Worm (Caenorhabditis elegans): Measurements from ENCODE around the gene cpr-5.

cpr-5 gene

DNA sequence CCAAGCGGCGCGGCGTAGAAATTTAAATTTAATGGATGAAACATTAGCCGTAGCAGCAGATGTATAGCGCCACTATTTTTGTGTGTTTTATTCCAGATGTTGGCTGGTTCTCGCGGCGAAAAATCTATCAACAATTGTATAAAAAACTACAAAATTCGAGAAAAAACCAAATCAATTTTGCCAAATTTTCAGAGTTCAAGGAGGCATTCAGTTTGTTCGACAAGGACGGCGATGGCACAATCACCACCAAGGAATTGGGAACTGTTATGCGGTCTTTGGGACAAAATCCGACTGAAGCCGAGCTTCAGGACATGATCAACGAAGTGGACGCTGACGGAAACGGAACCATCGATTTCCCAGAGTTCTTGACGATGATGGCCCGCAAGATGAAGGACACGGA, 22.6 kb upstream of the cpr-5 start:
- TF ChIP-seq med-1 (GFP tag; optimal IDR thresholded peaks at IDR 0.05; ENCODE audit: insufficient read depth), result no peak
- no peak for TF ChIP-seq T22C8.4 (GFP tag; IDR thresholded peaks at IDR 0.05)
- TF ChIP-seq klf-2 (GFP tag; conservative IDR thresholded peaks at IDR 0.05), result no peak
- no peak for TF ChIP-seq ztf-23 (GFP tag; IDR thresholded peaks at IDR 0.05)
- no peak for TF ChIP-seq ref-1 (GFP tag; conservative IDR thresholded peaks at IDR 0.05)
- TF ChIP-seq ztf-29 (GFP tag; IDR thresholded peaks at IDR 0.05), result no peak
- no peak for TF ChIP-seq tab-1 (GFP tag; IDR thresholded peaks at IDR 0.05)
- TF ChIP-seq cog-1 (tag; optimal IDR thresholded peaks at IDR 0.05), result no peak
- TF ChIP-seq flt-1 (GFP tag; IDR thresholded peaks at IDR 0.05), result no peak

DNA sequence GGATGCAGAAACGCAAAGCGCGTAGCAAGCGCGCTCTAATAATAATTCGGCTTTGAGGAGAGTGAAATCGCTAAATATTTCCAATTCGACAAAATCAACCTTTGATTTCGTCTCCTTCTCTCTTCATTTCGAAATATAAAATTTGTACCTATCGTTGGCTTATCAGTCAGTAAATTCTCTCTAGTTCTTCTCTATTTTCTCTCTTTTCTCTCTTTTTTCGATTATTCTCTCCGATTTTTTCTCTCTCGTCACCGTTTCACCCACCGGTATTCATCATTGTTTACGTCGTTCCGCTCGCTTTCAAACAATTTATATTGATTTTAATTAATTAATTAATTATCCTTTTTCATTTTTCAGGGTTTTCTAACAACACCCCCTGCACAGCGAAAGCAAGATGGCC, 22.1 kb upstream of the cpr-5 start, which contains the start of gene cmd-1:
Gene cmd-1 (plus strand): TSS at position 358 of the 400 bp plus-strand sequence.
- TF ChIP-seq ref-1 (GFP tag; conservative IDR thresholded peaks at IDR 0.05) (no peak), flt-1 (GFP tag; IDR thresholded peaks at IDR 0.05) (no peak), ztf-29 (GFP tag; IDR thresholded peaks at IDR 0.05) (no peak), med-1 (GFP tag; optimal IDR thresholded peaks at IDR 0.05; ENCODE audit: insufficient read depth) (no peak), cog-1 (tag; optimal IDR thresholded peaks at IDR 0.05) (no peak), tab-1 (GFP tag; IDR thresholded peaks at IDR 0.05) (no peak), klf-2 (GFP tag; conservative IDR thresholded peaks at IDR 0.05) (no peak), T22C8.4 (GFP tag; IDR thresholded peaks at IDR 0.05) (no peak), ztf-23 (GFP tag; IDR thresholded peaks at IDR 0.05) (no peak)

DNA sequence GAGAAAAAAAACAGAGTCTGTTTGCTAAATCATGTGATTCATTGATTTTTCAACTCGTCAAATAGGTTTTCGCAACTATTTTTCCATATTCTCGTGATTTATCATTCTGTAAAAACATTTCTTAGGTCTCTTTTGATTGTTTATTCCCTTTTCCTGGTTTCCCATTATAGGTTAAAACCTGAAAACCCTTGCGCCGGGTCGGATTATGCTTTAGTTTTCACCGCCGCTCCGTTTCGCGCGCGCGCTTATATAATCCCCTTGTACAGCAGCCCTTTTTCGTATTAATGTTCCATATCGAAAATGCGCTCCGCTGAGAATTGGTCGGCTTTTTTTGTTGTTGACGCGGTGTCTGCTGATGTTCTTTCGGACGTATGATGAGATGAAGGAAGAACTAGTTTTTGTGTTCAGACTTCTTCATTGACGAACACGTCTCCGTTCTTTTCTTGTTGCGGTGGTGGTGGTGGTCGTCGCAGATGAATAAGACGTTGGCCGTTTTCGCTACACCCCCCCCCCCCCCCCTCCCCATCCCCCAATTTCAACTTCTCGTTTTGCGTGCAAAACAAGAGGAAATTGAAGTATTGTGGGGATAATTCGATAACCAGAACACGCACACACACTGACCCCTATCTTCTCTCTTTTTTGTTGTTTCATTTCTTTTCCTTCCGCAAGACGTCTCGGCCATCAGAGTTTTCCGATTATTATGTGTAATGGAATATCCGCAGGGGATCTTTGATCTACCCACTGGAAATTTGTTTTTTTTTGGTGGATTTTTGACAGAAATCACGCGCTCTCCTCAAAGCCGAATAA, 20.8 kb upstream of the cpr-5 start:
- TF ChIP-seq tab-1 (GFP tag; IDR thresholded peaks at IDR 0.05) (no peak), ztf-23 (GFP tag; IDR thresholded peaks at IDR 0.05) (no peak), klf-2 (GFP tag; conservative IDR thresholded peaks at IDR 0.05) (no peak), ztf-29 (GFP tag; IDR thresholded peaks at IDR 0.05) (no peak)

DNA sequence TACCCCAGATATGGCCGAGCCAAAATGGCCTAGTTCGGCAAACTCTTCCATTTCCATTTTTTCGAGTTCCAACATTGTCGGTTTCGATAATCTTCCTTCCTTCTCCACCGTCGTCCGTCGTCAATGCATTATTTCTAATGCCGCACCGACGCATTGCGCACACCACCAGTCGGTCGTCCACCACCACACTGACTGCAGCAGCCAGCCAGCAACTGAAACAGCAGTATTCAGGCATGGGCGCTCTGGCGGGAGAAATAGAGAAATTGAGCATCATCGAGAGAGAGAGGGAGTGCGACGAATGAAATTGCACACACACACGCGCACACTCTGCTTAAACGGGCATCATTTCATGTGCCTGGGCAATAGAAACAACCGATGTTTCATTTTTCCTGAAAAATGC, 20.1 kb upstream of the cpr-5 start:
- TF ChIP-seq flt-1 (GFP tag; IDR thresholded peaks at IDR 0.05) (0 out of 2 replicates have a peak, but pooled peaks have one; percentile 26), ztf-23 (GFP tag; IDR thresholded peaks at IDR 0.05) (peak; percentile 55; the same call in 1 of the 2 replicates), T22C8.4 (GFP tag; IDR thresholded peaks at IDR 0.05) (no peak)

DNA sequence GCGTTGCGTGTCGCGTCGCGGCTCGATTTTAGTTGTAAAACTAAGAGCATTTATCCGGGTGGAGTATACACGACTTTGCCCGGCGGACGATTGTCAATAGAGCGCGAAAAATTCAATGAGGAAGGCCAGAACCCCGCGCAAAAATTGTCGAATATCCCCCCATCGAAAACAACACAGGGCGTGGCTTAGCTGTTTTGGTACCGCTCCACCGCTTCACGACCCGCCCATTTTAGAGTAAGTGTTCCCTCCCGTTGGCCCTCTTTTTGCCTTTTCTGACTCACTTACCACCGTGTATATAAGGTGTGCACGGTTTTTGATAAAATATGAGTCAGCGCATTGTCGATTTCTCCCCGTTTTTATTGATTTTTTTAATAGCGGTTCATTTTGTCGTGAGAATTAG, 19.6 kb upstream of the cpr-5 start:
- TF ChIP-seq T22C8.4 (GFP tag; IDR thresholded peaks at IDR 0.05), result no peak
- no peak for TF ChIP-seq cog-1 (tag; optimal IDR thresholded peaks at IDR 0.05)
- no peak for TF ChIP-seq ref-1 (GFP tag; conservative IDR thresholded peaks at IDR 0.05)
- TF ChIP-seq med-1 (GFP tag; optimal IDR thresholded peaks at IDR 0.05; ENCODE audit: insufficient read depth), result no peak
- no peak for TF ChIP-seq ztf-29 (GFP tag; IDR thresholded peaks at IDR 0.05)
- TF ChIP-seq tab-1 (GFP tag; IDR thresholded peaks at IDR 0.05), result no peak
- no peak for TF ChIP-seq ztf-23 (GFP tag; IDR thresholded peaks at IDR 0.05)
- no peak for TF ChIP-seq flt-1 (GFP tag; IDR thresholded peaks at IDR 0.05)

DNA sequence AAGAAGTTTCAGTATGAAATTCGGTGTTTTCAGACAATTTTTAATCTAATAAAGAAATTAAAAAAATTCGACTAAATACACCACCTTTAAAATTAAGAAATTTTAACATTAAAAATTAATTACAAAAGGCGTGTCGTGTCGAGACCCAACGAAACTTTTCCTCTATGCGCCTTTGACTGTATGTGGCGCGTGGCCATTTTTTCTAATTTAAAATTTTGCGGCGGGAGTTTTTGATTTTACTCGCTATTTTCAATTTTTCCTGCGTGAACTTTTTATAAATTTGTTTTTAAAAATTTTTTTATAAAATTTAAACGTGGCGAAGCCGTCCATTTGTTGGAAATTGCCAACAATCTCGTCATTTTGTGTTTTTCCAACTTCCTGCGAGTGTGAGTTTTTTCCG, 18.9 kb upstream of the cpr-5 start:
- no peak for TF ChIP-seq klf-2 (GFP tag; conservative IDR thresholded peaks at IDR 0.05)
- no peak for TF ChIP-seq med-1 (GFP tag; optimal IDR thresholded peaks at IDR 0.05; ENCODE audit: insufficient read depth)
- TF ChIP-seq flt-1 (GFP tag; IDR thresholded peaks at IDR 0.05), result no peak
- TF ChIP-seq cog-1 (tag; optimal IDR thresholded peaks at IDR 0.05), result no peak
- no peak for TF ChIP-seq ref-1 (GFP tag; conservative IDR thresholded peaks at IDR 0.05)
- TF ChIP-seq ztf-29 (GFP tag; IDR thresholded peaks at IDR 0.05), result no peak
- no peak for TF ChIP-seq ztf-23 (GFP tag; IDR thresholded peaks at IDR 0.05)
- no peak for TF ChIP-seq T22C8.4 (GFP tag; IDR thresholded peaks at IDR 0.05)
- no peak for TF ChIP-seq tab-1 (GFP tag; IDR thresholded peaks at IDR 0.05)

DNA sequence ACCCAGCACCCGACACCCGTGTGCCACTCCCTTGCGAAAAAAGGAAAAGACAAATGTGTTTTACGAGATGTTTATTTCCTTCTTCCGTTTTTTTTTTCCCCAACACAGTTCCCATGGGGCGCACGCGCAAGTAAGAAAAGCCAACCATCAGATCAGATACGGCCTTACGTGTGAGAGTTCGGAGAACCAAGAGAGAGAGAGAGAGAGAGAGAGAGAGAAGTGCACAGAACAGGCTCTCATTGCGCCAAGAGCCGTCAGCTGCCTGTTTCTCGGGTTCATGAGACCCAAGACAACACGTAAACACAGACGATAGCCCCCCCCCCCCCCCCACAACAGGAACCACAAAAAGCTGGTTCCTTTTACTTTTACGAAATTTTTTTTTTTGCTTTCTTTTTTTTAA, 18.0 kb upstream of the cpr-5 start:
- TF ChIP-seq klf-2 (GFP tag; conservative IDR thresholded peaks at IDR 0.05) (no peak), med-1 (GFP tag; optimal IDR thresholded peaks at IDR 0.05; ENCODE audit: insufficient read depth) (no peak), tab-1 (GFP tag; IDR thresholded peaks at IDR 0.05) (no peak), ztf-23 (GFP tag; IDR thresholded peaks at IDR 0.05) (no peak), ref-1 (GFP tag; conservative IDR thresholded peaks at IDR 0.05) (no peak), ztf-29 (GFP tag; IDR thresholded peaks at IDR 0.05) (no peak), cog-1 (tag; optimal IDR thresholded peaks at IDR 0.05) (no peak), T22C8.4 (GFP tag; IDR thresholded peaks at IDR 0.05) (no peak), flt-1 (GFP tag; IDR thresholded peaks at IDR 0.05) (no peak)

DNA sequence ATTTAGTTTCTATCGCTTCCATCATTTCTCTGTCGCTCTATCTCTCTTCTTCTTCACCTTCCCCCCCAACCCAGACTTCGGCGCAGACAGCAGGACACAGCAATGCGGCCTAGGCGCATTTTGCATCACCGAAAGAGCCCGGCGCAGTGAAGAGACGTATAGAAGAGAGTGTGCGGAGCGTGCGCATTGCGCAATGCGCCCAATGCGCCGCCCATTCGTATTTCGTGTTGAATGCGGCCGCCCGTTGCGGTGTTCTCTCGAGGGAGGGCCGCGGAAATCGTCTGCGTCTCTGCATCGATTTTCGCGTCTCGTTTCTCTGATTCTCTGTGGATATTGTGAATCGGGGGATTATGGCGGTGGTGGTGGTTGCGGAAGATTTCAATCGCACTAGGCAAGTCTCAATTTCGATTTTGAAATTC, 17.5 kb upstream of the cpr-5 start:
- TF ChIP-seq cog-1 (tag; optimal IDR thresholded peaks at IDR 0.05), result peak; percentile 98
- 0 out of 2 replicates have a peak, but pooled peaks have one; percentile 14 for TF ChIP-seq tab-1 (GFP tag; IDR thresholded peaks at IDR 0.05)
- TF ChIP-seq flt-1 (GFP tag; IDR thresholded peaks at IDR 0.05), result peak; percentile 88
- TF ChIP-seq T22C8.4 (GFP tag; IDR thresholded peaks at IDR 0.05), result peak; percentile 88
- TF ChIP-seq ztf-23 (GFP tag; IDR thresholded peaks at IDR 0.05), result peak; percentile 75; the same call in 1 of the 2 replicates
- no peak for TF ChIP-seq ztf-29 (GFP tag; IDR thresholded peaks at IDR 0.05)
- TF ChIP-seq ref-1 (GFP tag; conservative IDR thresholded peaks at IDR 0.05), result peak; percentile 47; the same call in 1 of the 2 replicates
- no peak for TF ChIP-seq klf-2 (GFP tag; conservative IDR thresholded peaks at IDR 0.05)
- TF ChIP-seq med-1 (GFP tag; optimal IDR thresholded peaks at IDR 0.05; ENCODE audit: insufficient read depth), result no peak

DNA sequence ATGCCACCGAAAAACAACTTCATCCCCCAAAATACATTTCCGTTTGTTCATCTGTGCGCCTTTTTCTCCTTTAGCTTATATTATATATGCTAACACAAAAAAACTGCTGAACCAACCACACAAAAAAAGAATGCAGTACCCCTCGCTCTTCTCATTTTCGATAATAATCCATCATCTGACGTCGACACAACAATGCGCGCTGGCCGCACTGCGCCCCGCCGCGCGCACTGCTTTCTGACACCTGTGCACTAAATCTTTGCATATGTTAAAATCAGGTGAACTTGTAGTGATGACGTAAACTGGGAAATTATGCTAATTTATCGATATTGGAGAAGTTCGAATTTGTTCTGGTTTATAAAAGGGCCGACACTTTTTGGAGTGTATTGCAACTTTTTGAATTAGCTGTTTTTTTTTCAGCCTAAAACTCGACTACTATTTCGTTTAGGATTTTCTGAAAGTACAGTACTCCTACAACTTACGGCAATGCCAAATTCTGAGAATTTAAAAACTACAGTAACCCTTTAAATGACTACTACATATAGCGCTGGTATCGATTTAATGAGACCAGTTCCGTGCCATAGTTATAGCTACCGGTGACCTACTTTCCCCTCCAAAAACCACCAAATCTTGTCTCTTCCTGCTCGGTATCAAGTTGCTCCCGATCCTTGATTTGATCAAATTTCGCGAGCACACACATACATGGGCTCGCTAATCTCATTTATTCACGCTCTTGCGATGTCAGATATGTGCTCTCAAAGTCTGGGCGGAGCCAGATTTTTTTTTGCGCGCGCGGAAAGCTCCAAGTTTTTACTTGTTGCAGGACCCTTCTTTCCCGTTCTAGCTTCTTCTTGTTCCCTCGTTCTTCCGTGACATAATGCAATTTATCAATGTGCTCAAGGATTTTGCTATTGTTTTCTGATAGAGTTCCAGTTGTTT, 16.2 kb upstream of the cpr-5 start:
- TF ChIP-seq cog-1 (tag; optimal IDR thresholded peaks at IDR 0.05), result no peak
- no peak for TF ChIP-seq med-1 (GFP tag; optimal IDR thresholded peaks at IDR 0.05; ENCODE audit: insufficient read depth)
- TF ChIP-seq ztf-23 (GFP tag; IDR thresholded peaks at IDR 0.05), result no peak
- no peak for TF ChIP-seq T22C8.4 (GFP tag; IDR thresholded peaks at IDR 0.05)
- TF ChIP-seq klf-2 (GFP tag; conservative IDR thresholded peaks at IDR 0.05), result no peak
- TF ChIP-seq ztf-29 (GFP tag; IDR thresholded peaks at IDR 0.05), result no peak
- no peak for TF ChIP-seq flt-1 (GFP tag; IDR thresholded peaks at IDR 0.05)
